Worm (Caenorhabditis elegans): ENCODE data around the gene ulp-2.

Gene ulp-2

DNA sequence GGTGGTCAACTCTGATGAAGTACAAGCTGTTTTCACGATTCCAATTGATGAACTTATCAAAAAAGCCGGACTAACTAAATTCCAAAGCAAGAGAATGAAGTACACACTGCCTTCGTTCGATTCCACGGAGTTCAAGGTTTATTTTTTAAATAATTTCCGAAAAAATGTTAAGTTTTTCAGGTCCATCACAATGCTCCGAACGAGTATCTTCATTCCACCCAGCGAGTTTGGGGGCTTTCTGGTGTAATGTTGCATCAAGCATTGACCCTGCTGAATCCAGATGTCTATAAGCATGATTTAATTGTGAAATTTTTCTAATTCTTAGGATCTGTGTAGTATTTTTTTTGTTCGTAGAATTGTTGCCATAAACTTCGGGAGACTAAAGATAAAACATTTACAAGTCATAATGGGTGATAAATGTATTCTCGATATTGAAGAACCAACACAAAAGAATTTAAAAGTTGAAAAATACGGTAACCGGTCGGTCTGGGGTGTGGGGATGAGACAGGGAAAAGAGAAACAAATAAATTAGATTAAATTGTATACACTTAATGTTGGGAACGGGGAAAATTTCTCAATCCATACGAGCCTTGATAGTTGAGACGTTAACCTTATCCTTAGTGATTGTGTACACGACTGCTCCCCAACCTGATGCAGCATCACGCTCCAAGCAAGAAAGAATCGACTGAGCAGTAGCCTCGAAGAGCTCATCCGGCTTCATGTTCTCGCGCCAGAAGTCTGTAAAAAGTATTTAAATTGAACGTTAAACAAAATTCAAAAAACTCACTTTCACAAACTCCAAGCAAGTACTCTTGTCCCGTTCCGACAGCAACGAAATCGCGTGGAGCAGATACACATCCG, 5.3 kb downstream of the ulp-2 start (continued):
- peak; percentile 82; the same call in 1 of the 2 replicates for TF ChIP-seq madf-3 (GFP tag; IDR thresholded peaks at IDR 0.05)
- peak; percentile 24; the same call in 1 of the 2 replicates for TF ChIP-seq Y53G8AR.9 (GFP tag; conservative IDR thresholded peaks at IDR 0.05)
- TF ChIP-seq snpc-3.4 (tag; optimal IDR thresholded peaks at IDR 0.05) = peak; percentile 21
- no peak for TF ChIP-seq lin-26 (GFP tag; IDR thresholded peaks at IDR 0.05)
- no peak for TF ChIP-seq Y67H2A.10 (GFP tag; conservative IDR thresholded peaks at IDR 0.05)
- peak; percentile 7 for TF ChIP-seq tbp1 (GFP tag; optimal IDR thresholded peaks at IDR 0.05)
- TF ChIP-seq C06A6.2 (GFP tag; conservative IDR thresholded peaks at IDR 0.05) = 0 out of 2 replicates have a peak, but pooled peaks have one; percentile 20
- TF ChIP-seq T07F8.4 (tag; optimal IDR thresholded peaks at IDR 0.05) = no peak
- no peak for TF ChIP-seq xnd-1 (tag; optimal IDR thresholded peaks at IDR 0.05)

DNA sequence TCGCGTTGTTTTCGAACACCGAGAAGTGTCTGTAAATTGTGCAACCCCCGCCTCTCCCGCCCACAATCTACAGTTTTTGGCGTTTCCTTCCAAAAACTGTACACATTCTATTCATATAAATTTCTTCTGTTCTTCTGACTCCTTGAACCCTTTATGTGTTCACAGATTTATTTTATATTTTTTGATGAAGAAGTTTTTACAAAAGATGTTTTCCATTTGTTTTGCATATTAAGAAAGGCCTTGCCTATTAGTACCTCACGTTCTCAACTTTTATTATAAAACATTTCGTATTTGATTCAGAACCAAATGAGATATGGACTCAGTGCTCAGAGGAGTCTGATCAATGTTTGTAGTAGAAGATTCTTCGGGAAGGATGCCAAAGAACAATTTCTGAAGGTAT, 6.4 kb downstream of the ulp-2 start, which contains the start of gene ndx-3:
Gene ndx-3, plus strand, starts transcription at position 301 of the 400 bp plus-strand sequence.
- no peak for TF ChIP-seq madf-3 (GFP tag; IDR thresholded peaks at IDR 0.05)
- no peak for TF ChIP-seq rcor-1 (GFP tag; IDR thresholded peaks at IDR 0.05)
- TF ChIP-seq let-526 (GFP tag; IDR thresholded peaks at IDR 0.05) = no peak
- no peak for TF ChIP-seq athp-1 (tag; optimal IDR thresholded peaks at IDR 0.05)
- no peak for TF ChIP-seq efl-1 (GFP tag; optimal IDR thresholded peaks at IDR 0.05)
- TF ChIP-seq mel-28 (tag; optimal IDR thresholded peaks at IDR 0.05; ENCODE audit: borderline replicate concordance) = no peak
- TF ChIP-seq mcd-1 (GFP tag; IDR thresholded peaks at IDR 0.05) = no peak
- no peak for TF ChIP-seq lin-26 (GFP tag; IDR thresholded peaks at IDR 0.05)
- TF ChIP-seq T26A5.8 (tag; optimal IDR thresholded peaks at IDR 0.05) = no peak
- no peak for TF ChIP-seq Y95B8A.8 (GFP tag; IDR thresholded peaks at IDR 0.05)
- no peak for TF ChIP-seq lir-1 (GFP tag; conservative IDR thresholded peaks at IDR 0.05)

DNA sequence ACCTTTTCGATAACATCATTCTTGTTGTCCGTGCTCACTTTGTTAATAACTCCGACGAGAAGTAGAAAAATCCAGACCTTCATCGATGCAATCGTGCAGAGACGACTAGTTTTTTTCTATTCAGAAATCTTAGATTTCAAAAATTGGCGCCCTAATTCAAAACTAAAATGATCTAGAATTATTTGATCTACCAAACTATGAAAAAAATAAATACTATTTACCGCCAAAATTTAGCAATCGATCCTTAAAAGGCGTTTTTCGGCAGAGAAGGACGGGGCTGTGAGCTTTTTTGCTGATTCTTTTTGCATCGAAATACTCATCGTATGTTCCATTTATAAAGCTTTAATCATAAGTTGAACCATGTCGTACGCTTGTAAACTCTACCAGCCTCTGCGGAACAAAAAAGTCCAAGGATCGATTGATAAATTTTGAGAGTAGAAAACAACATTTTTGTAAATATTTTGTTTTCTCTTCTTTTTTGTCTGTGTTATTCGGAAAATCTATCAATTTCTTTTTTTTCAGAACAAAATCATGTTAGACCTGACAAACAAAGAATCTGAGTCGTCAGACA, 10.2 kb downstream of the ulp-2 start, which contains the start of the genes try-1 and zyg-12:
Gene try-1, minus strand, starts transcription at position 148 of the 571 bp plus-strand sequence.
Gene zyg-12, plus strand, starts transcription at position 521 of the 571 bp plus-strand sequence.
- TF ChIP-seq hmg-1.2 (GFP tag; IDR thresholded peaks at IDR 0.05) (0 out of 2 replicates have a peak, but pooled peaks have one; percentile 11), F33H1.4 (GFP tag; IDR thresholded peaks at IDR 0.05) (0 out of 2 replicates have a peak, but pooled peaks have one; percentile 18), ztf-3 (GFP tag; optimal IDR thresholded peaks at IDR 0.05) (no peak), madf-8 (GFP tag; conservative IDR thresholded peaks at IDR 0.05) (peak; percentile 51), nfya-1 (tag; optimal IDR thresholded peaks at IDR 0.05; ENCODE audit: borderline replicate concordance, insufficient read depth) (no peak), efl-1 (GFP tag; optimal IDR thresholded peaks at IDR 0.05) (peak; percentile 64), ztf-22 (GFP tag; optimal IDR thresholded peaks at IDR 0.05) (no peak), lsl-1 (GFP tag; optimal IDR thresholded peaks at IDR 0.05) (peak; percentile 35), dpl-1 (GFP tag; optimal IDR thresholded peaks at IDR 0.05) (peak; percentile 16), xnd-1 (tag; optimal IDR thresholded peaks at IDR 0.05) (peak; percentile 47), snpc-4 (GFP tag; optimal IDR thresholded peaks at IDR 0.05) (no peak), snpc-4 (tag; optimal IDR thresholded peaks at IDR 0.05) (no peak), aptf-2 (GFP tag; conservative IDR thresholded peaks at IDR 0.05) (no peak), sea-2 (GFP tag; IDR thresholded peaks at IDR 0.05) (no peak), madf-3 (GFP tag; IDR thresholded peaks at IDR 0.05) (0 out of 2 replicates have a peak, but pooled peaks have one; percentile 42), hmg-20 (GFP tag; IDR thresholded peaks at IDR 0.05) (no peak), snpc-3.4 (tag; optimal IDR thresholded peaks at IDR 0.05) (peak; percentile 43), ets-4 (GFP tag; optimal IDR thresholded peaks at IDR 0.05) (no peak), madf-6 (GFP tag; IDR thresholded peaks at IDR 0.05) (peak; percentile 78), ceh-91 (GFP tag; IDR thresholded peaks at IDR 0.05) (peak; percentile 17; the same call in 1 of the 2 replicates), athp-1 (tag; optimal IDR thresholded peaks at IDR 0.05) (no peak)
